Worm (Caenorhabditis elegans): ENCODE results near the gene F40G9.15.

ce11 chrIII:203953-204352, 21.8 kb downstream of the F40G9.15 start:
- no peak for TF ChIP-seq nhr-237 (tag; optimal IDR thresholded peaks at IDR 0.05)
- TF ChIP-seq zag-1 (tag; optimal IDR thresholded peaks at IDR 0.05): no peak
- no peak for TF ChIP-seq nhr-10 (tag; optimal IDR thresholded peaks at IDR 0.05)
- TF ChIP-seq elt-1 (tag; optimal IDR thresholded peaks at IDR 0.05): no peak
- TF ChIP-seq aly-2 (tag; optimal IDR thresholded peaks at IDR 0.05): no peak
- TF ChIP-seq sma-9 (GFP tag; optimal IDR thresholded peaks at IDR 0.05): no peak
- TF ChIP-seq sma-9 (tag; optimal IDR thresholded peaks at IDR 0.05): no peak
- no peak for TF ChIP-seq unc-62 (GFP tag; optimal IDR thresholded peaks at IDR 0.05)

Data from whole organism, L2 larva.